Worm (Caenorhabditis elegans): ENCODE results near the gene uba-1.
A peak's percentile ranks its signal among the peaks of the same experiment; 100 is the strongest.

Gene uba-1

DNA sequence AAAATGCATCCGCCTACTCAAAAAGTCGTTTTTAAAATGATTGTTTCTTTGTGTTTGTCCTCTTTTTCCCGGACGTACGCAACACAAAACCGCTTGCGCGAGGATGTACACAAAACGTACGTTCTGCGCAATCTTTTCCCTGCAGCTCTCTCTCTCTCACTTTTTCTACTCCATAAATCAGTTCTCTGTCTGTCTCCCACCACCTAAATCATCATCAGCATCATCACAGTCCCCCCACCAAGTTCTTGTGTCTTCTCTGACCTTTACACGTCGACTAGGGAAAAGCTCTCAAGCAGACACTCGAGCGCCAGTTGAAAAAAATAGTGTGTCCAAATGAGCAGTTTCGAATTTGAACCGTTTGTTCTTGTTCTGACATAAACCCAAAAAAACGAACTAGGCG is 50.5 kb downstream of the uba-1 start:
- no peak for TF ChIP-seq ZK546.5 (tag; optimal IDR thresholded peaks at IDR 0.05)
- TF ChIP-seq lin-15B (tag; optimal IDR thresholded peaks at IDR 0.05), result no peak
- peak; percentile 78 for TF ChIP-seq pha-4 (tag; optimal IDR thresholded peaks at IDR 0.05)
- no peak for TF ChIP-seq lsy-12 (tag; optimal IDR thresholded peaks at IDR 0.05)

- TF ChIP-seq elt-3 (tag; optimal IDR thresholded peaks at IDR 0.05) (no peak), egl-5 (tag; optimal IDR thresholded peaks at IDR 0.05) (no peak), nhr-28 (tag; optimal IDR thresholded peaks at IDR 0.05) (no peak), zag-1 (tag; optimal IDR thresholded peaks at IDR 0.05) (no peak), sea-2 (GFP tag; optimal IDR thresholded peaks at IDR 0.05) (no peak), lsy-12 (tag; optimal IDR thresholded peaks at IDR 0.05) (no peak), ztf-4 (tag; optimal IDR thresholded peaks at IDR 0.05) (no peak), fos-1 (tag; optimal IDR thresholded peaks at IDR 0.05) (no peak), nhr-237 (tag; optimal IDR thresholded peaks at IDR 0.05) (no peak), pha-4 (tag; optimal IDR thresholded peaks at IDR 0.05) (no peak), elt-2 (tag; optimal IDR thresholded peaks at IDR 0.05) (no peak), pqm-1 (tag; optimal IDR thresholded peaks at IDR 0.05) (no peak), ztf-11 (tag; optimal IDR thresholded peaks at IDR 0.05) (no peak), R02D3.7 (tag; optimal IDR thresholded peaks at IDR 0.05) (no peak), daf-12 (tag; optimal IDR thresholded peaks at IDR 0.05) (no peak)
Measured at ce11 chrIV:9943214-9943613, 51.5 kb downstream of the uba-1 start.
